Worm (Caenorhabditis elegans) whole organism, midembryonic: ENCODE results near the gene che-12.

Source experiments
- T22C8.4 ChIP-seq: fragments of 200-800 bp; sonication (Bioruptor generic); IDR thresholded peaks from 2 replicates; pipeline ENCODE4 v1.3.6; 2022; ENCODE audit warnings: missing genetic modification characterization, missing compliant biosample characterization
- cog-1 ChIP-seq: sonication (generic microtip); optimal IDR thresholded peaks from 2 replicates; lab custom pipeline; 2016; ENCODE audit warnings: missing genetic modification characterization, missing compliant biosample characterization
- flt-1 ChIP-seq: fragments of 200-800 bp; sonication (Bioruptor generic); IDR thresholded peaks from 2 replicates; pipeline ENCODE4 v1.3.6; 2022; ENCODE audit warnings: missing genetic modification characterization, missing compliant biosample characterization
- klf-2 ChIP-seq: fragments of 200-800 bp; sonication (Bioruptor generic); conservative IDR thresholded peaks from 2 replicates; pipeline ENCODE4 v1.3.6; 2022; ENCODE audit warnings: missing genetic modification reagents, missing genetic modification characterization, missing compliant biosample characterization
- med-1 ChIP-seq: sonication (generic microtip); optimal IDR thresholded peaks from 2 replicates; lab custom pipeline; 2017; ENCODE audit warnings: missing genetic modification characterization, mild to moderate bottlenecking, missing compliant biosample characterization, antibody characterized with exemption, missing genetic modification reagents; ENCODE audit not compliant: insufficient read depth
- ref-1 ChIP-seq: fragments of 200-800 bp; sonication (Bioruptor generic); conservative IDR thresholded peaks from 2 replicates; pipeline ENCODE4 v1.3.6; 2022; ENCODE audit warnings: missing genetic modification reagents, missing genetic modification characterization, missing compliant biosample characterization
- tab-1 ChIP-seq: fragments of 200-800 bp; sonication (Bioruptor generic); IDR thresholded peaks from 2 replicates; pipeline ENCODE4 v1.3.6; 2022; ENCODE audit warnings: missing genetic modification characterization, missing compliant biosample characterization
- ztf-23 ChIP-seq: fragments of 200-800 bp; sonication (Bioruptor generic); IDR thresholded peaks from 2 replicates; pipeline ENCODE4 v1.3.6; 2022; ENCODE audit warnings: missing genetic modification reagents, missing genetic modification characterization, missing compliant biosample characterization
- ztf-29 ChIP-seq: fragments of 200-800 bp; sonication (Bioruptor generic); IDR thresholded peaks from 2 replicates; pipeline ENCODE4 v1.3.6; 2022; ENCODE audit warnings: missing genetic modification reagents, missing genetic modification characterization, missing compliant biosample characterization

Gene che-12

DNA sequence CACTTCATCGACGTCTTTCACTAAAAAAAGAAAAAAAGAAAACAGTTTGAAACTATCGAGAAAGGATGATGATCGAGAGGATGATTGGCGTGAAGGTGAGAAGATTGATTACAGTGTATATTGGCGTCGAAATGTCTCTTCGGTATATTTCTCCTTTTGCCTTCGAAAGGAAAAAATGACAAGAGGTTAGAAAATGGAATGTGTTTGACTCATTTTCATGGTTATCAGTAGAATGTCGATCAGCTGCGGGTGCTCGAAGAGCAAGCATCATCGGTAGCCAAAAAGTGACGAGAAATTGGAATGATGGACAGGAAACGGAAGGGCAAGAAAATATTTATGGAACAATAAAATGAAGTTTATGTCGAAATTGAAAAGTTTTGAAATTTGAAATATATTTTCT is 26.7 kb upstream of the che-12 start:
- TF ChIP-seq ref-1 (GFP tag; lab: Robert Waterston, UW), result no peak
- TF ChIP-seq tab-1 (GFP tag; lab: Robert Waterston, UW), result no peak
- TF ChIP-seq ztf-29 (GFP tag; lab: Robert Waterston, UW), result no peak
- TF ChIP-seq T22C8.4, result no peak
- TF ChIP-seq klf-2, result no peak
- TF ChIP-seq ztf-23 (GFP tag; lab: Robert Waterston, UW), result no peak
- TF ChIP-seq cog-1, result no peak
- no peak for TF ChIP-seq flt-1 (GFP tag; lab: Robert Waterston, UW)
- TF ChIP-seq med-1, result no peak

DNA sequence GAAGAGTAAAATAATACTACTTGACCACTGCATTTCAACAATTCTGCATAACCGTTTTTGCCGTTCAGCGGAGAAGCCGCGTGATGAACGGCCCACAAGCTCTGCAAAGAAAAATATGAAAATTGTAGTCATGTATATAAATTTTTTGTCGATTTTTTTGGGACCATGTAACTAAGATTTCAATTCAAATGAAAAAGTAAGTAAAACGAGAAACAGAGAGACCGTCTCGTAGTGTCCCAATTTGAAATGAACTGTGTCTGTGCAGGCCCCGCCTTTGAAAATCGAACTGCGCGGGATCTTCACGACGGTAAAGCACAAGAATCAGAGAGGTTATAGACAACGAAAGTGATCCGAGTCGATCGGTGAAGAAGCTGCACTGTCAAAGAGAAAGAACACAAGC is 24.8 kb upstream of the che-12 start, which contains the start of gene crm-1:
TSS of gene crm-1 (minus strand) at position 101 of the 400 bp plus-strand sequence.
- TF ChIP-seq flt-1 (GFP tag; lab: Robert Waterston, UW) (no peak), med-1 (no peak), ztf-23 (GFP tag; lab: Robert Waterston, UW) (no peak), klf-2 (no peak), tab-1 (GFP tag; lab: Robert Waterston, UW) (no peak), T22C8.4 (no peak), ref-1 (GFP tag; lab: Robert Waterston, UW) (no peak)

DNA sequence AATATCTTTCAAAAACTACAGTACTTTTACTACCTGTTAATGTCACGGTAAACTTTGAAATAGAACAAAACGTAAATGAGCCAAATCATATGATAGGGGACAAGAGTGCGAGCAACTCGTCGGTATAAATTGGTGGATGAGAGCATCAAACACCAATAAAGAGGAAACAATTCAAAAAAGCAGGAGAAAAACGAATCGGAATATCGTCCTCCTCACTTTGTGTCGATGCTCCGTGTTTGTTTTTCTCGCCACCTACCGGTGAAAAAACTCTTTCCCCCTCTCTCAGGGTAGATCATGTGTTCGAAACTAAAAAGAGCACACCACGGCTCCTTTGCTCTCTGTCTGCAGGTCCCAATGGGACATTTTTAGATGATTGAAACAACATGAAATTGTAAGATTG is 20.9 kb upstream of the che-12 start:
- TF ChIP-seq ref-1 (GFP tag; lab: Robert Waterston, UW), result no peak
- no peak for TF ChIP-seq ztf-29 (GFP tag; lab: Robert Waterston, UW)
- TF ChIP-seq T22C8.4, result no peak
- no peak for TF ChIP-seq klf-2
- no peak for TF ChIP-seq cog-1
- no peak for TF ChIP-seq med-1
- no peak for TF ChIP-seq tab-1 (GFP tag; lab: Robert Waterston, UW)
- no peak for TF ChIP-seq ztf-23 (GFP tag; lab: Robert Waterston, UW)
- TF ChIP-seq flt-1 (GFP tag; lab: Robert Waterston, UW), result no peak

DNA sequence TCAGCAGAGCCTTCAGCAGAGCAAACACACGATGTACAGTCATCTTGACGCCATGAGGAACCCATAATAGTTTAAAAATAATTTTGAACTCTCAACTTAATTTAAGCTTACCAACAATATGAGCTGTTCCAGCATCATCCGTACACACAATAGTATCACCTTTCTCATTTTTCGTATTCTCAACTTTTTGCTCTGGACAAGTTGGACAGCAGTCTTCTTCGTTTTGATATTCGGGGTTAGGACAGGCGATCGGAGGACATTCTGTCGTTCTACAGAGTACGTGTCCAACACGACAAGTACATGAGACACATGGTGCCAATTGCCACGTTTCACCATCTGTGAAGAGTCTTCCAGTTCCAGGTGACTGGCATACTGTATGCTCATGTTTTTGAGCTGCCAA is 16.4 kb upstream of the che-12 start:
- TF ChIP-seq klf-2 (no peak), tab-1 (GFP tag; lab: Robert Waterston, UW) (no peak), ref-1 (GFP tag; lab: Robert Waterston, UW) (no peak), T22C8.4 (no peak), cog-1 (no peak), ztf-29 (GFP tag; lab: Robert Waterston, UW) (no peak), flt-1 (GFP tag; lab: Robert Waterston, UW) (no peak), ztf-23 (GFP tag; lab: Robert Waterston, UW) (no peak), med-1 (no peak)

DNA sequence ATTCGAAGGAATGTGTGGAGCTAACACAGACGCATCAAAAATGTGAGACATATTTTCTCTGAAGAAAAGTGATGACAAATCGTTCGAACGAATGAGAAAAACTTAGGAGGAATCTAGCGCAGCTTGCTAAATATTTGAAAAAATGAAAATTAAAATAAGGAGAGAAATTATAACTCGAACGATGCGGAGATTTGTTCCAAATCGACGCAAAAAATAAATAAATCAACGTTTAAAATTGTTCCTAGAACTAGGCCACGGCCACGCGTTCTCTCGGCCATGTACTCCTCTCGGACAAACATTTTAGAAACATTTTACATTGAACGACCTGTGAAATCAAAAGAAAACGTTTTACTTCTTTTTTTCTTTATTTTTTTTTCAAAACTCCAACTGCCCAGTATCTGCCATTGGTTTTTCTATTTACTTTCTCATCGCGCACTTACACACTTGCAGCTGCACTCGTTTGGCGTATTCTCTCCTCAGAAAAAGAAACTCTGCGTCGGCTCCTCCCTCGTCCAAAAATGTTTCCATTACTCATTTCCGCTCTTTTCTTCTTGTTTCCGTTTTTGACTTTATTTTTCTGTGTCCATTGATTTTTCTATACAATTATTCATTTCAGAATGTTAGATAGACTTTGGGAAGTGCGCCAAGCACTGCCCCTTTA is 13.0 kb upstream of the che-12 start, which contains the start of the genes gna-1 and B0024.13:
TSS of gene gna-1 (minus strand) at position 51 of the 661 bp plus-strand sequence.
TSS of gene B0024.13 (plus strand) at position 611 of the 661 bp plus-strand sequence.
- TF ChIP-seq med-1, result no peak
- TF ChIP-seq ztf-23 (GFP tag; lab: Robert Waterston, UW), result peak; percentile 69; the same call in 1 of the 2 replicates

DNA sequence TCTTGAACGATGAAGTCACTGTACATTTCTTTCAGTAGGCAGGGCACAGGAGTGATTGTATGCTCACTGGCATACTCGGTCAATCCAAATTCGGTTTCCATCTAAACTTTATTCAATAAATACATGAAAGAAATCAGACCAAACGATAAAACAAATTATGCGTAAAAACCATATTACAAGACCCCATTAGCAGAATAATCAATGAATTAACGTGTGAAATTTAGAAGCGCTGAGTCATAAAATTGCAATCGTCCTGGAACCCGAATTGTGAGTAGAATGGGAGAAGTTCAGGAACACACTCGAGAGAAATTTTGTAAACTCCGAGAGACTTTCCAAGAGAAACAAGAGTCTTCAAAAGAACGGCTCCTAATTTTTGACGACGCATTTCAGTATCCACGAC is 12.3 kb upstream of the che-12 start, which contains the start of gene B0024.11:
TSS of gene B0024.11 (minus strand) at position 101 of the 400 bp plus-strand sequence.
- TF ChIP-seq ztf-29 (GFP tag; lab: Robert Waterston, UW) (no peak), ref-1 (GFP tag; lab: Robert Waterston, UW) (no peak), flt-1 (GFP tag; lab: Robert Waterston, UW) (no peak), cog-1 (no peak), med-1 (no peak), klf-2 (no peak)

DNA sequence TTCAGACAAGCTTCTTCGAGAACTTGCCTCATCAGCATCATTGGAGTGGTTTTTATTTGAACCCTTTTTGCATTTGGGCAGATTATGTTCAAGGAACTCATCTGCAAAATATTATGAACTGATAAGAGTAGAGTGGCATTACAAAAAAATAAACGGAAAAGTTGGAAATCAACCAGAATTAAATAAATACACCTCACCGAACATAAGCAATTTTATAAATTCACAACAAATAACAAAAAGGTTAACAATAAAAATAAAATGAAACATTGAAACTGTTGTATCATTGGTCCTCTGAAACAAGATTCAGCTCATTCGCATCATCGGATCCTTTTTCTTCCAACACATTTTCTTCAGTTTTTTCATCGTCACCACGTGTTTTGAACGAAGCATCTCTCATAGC is 10.1 kb upstream of the che-12 start, which contains the start of gene asps-1:
TSS of gene asps-1 (minus strand) at position 101 of the 400 bp plus-strand sequence.
- TF ChIP-seq tab-1 (GFP tag; lab: Robert Waterston, UW) (no peak), ztf-23 (GFP tag; lab: Robert Waterston, UW) (no peak), T22C8.4 (no peak), klf-2 (no peak), flt-1 (GFP tag; lab: Robert Waterston, UW) (no peak), ztf-29 (GFP tag; lab: Robert Waterston, UW) (no peak), cog-1 (no peak), med-1 (no peak), ref-1 (GFP tag; lab: Robert Waterston, UW) (no peak)

DNA sequence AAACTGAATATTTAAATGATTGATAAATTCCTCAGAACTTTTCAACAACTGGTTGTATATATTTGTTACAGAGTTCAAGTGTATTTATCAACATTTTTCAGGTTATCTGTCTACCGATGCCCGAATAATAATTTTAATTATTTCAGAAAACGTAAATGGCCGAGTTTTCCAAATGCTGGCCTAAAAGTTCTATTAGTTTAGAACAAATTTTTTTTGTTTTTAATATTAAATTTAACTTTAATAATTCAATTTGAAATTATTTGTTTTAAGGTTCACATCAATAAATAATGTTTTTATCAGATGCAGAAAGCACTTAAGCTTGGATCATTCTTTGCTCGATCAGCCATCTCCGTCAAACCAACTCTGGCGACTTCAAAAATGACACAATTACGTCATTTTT is 7.2 kb upstream of the che-12 start, which contains the start of gene trx-2:
TSS of gene trx-2 (plus strand) at position 301 of the 400 bp plus-strand sequence.
- TF ChIP-seq klf-2, result no peak
- no peak for TF ChIP-seq med-1

DNA sequence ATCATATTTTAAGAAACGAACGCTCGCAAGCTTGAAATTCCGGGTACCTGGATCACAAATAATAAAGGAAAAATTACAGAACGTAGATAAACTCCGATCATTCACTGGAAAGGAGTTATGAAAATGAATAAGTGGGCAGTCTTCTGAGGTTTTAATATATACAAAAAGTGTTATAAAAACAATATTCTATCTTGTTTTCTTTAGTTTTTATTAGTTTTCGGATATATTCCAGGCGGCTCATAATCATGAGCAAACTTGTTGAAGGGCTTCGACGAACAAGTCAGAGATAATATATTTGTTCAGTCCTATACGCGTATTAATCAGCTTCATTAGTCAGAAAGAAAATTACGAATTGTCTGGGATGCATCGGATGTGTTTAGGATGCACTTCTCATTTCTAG is 6.8 kb upstream of the che-12 start, which contains the start of gene gcy-6:
TSS of gene gcy-6 (minus strand) at position 101 of the 400 bp plus-strand sequence.
- no peak for TF ChIP-seq tab-1 (GFP tag; lab: Robert Waterston, UW)
- TF ChIP-seq ref-1 (GFP tag; lab: Robert Waterston, UW), result no peak

DNA sequence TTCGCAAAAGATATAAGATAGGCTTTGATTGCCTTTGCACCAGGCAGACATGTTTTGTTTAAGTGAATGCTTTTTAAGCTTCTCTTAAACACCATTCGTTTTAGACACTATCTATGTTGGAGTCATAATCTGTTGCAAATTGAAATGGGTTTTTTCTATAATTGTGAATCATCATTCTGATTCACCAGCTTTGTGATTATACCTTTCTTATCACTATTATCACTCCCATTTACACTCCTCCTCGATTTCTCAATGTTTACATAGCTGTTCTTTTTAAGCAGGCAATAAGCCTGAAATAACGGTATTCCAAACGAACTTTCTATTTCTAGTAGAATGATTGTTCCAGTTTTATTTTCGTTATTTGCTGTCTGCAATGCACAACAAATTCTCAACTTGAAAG is 10.1 kb downstream of the che-12 start, which contains the start of gene B0024.4:
TSS of gene B0024.4 (plus strand) at position 301 of the 400 bp plus-strand sequence.
- TF ChIP-seq ztf-23 (GFP tag; lab: Robert Waterston, UW) (no peak), klf-2 (no peak), tab-1 (GFP tag; lab: Robert Waterston, UW) (no peak), ref-1 (GFP tag; lab: Robert Waterston, UW) (no peak), ztf-29 (GFP tag; lab: Robert Waterston, UW) (no peak), med-1 (no peak), T22C8.4 (no peak), cog-1 (no peak)

DNA sequence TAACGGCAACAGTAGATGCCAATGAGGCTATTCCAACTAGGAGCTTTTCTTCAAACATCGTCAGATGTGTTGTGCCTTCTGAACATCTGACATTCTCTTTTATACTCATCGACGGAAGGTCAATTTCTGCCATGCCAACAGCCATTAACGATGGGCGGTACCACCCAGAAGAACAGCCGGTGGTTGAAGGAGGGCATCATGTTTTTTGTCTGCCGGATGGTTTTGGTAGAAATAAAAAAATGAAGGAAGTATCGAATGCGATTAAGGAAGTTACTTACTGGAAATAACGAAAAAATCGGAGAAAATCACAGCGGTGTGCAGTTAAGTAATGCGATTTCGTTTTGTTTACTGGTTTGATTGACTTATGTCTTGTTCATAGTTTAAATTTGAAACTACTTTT is 12.6 kb downstream of the che-12 start, which contains the start of gene col-150:
TSS of gene col-150 (minus strand) at position 101 of the 400 bp plus-strand sequence.
- TF ChIP-seq klf-2, result no peak
- TF ChIP-seq flt-1 (GFP tag; lab: Robert Waterston, UW), result no peak
- no peak for TF ChIP-seq ztf-23 (GFP tag; lab: Robert Waterston, UW)
- no peak for TF ChIP-seq ztf-29 (GFP tag; lab: Robert Waterston, UW)
- no peak for TF ChIP-seq T22C8.4
- no peak for TF ChIP-seq ref-1 (GFP tag; lab: Robert Waterston, UW)
- TF ChIP-seq tab-1 (GFP tag; lab: Robert Waterston, UW), result no peak
- no peak for TF ChIP-seq med-1
- TF ChIP-seq cog-1, result no peak
